Fruit fly (Drosophila melanogaster): ENCODE data around the gene OXA1L.
A peak's percentile ranks its signal among the peaks of the same experiment; 100 is the strongest.

The OXA1L gene

dm6 chr3L:10893156-10893784, 7.0 kb upstream of the OXA1L start (continued):
- TF ChIP-seq CG10147 (GFP tag; optimal IDR thresholded peaks at IDR 0.05) (peak; percentile 14), Eip74EF (GFP tag; optimal IDR thresholded peaks at IDR 0.05) (peak in 1 of 2 experiments; percentile 53), CG32767 (GFP tag; IDR thresholded peaks at IDR 0.05) (no peak), zfh2 (GFP tag; optimal IDR thresholded peaks at IDR 0.05) (no peak), pan (optimal IDR thresholded peaks at IDR 0.05) (no peak), pan (GFP tag; optimal IDR thresholded peaks at IDR 0.05 in 1 of 2, IDR thresholded peaks at IDR 0.05 in 1 of 2) (peak in 1 of 2 experiments; percentile 6), CG12391 (tag; optimal IDR thresholded peaks at IDR 0.05) (peak; percentile 69), CG6272 (GFP tag; IDR thresholded peaks at IDR 0.05) (no peak), CG18764 (GFP tag; optimal IDR thresholded peaks at IDR 0.05) (no peak), CG11093 (GFP tag; IDR thresholded peaks at IDR 0.05) (no peak), CG11085 (GFP tag; IDR thresholded peaks at IDR 0.05) (no peak), CG3847 (GFP tag; IDR thresholded peaks at IDR 0.05) (0 out of 2 replicates have a peak, but pooled peaks have one; percentile 18), ATbp (GFP tag; optimal IDR thresholded peaks at IDR 0.05) (peak; percentile 44), Adf1 (GFP tag; IDR thresholded peaks at IDR 0.05) (no peak), CG9797 (GFP tag; optimal IDR thresholded peaks at IDR 0.05) (no peak), BtbVII (GFP tag; optimal IDR thresholded peaks at IDR 0.05) (peak; percentile 2), CG8281 (tag; optimal IDR thresholded peaks at IDR 0.05) (no peak), CG15514 (GFP tag; optimal IDR thresholded peaks at IDR 0.05) (no peak), Sox100B (GFP tag; optimal IDR thresholded peaks at IDR 0.05) (peak; percentile 79), sna (GFP tag; IDR thresholded peaks at IDR 0.05; ENCODE audit: partially characterized antibody) (no peak), Med (GFP tag) (peak; percentile 51), nerfin-1 (tag; optimal IDR thresholded peaks at IDR 0.05) (no peak), CG33213 (GFP tag; optimal IDR thresholded peaks at IDR 0.05) (no peak), ato (GFP tag; IDR thresholded peaks at IDR 0.05; ENCODE audit: partially characterized antibody) (no peak), org-1 (GFP tag; optimal IDR thresholded peaks at IDR 0.05) (no peak), CG16779 (GFP tag; IDR thresholded peaks at IDR 0.05) (no peak), CG10321 (GFP tag; IDR thresholded peaks at IDR 0.05) (no peak), CG31441 (GFP tag; IDR thresholded peaks at IDR 0.05) (peak; percentile 72), fru (optimal IDR thresholded peaks at IDR 0.05) (no peak), CG17385 (GFP tag; optimal IDR thresholded peaks at IDR 0.05) (peak; percentile 45), disco-r (GFP tag; optimal IDR thresholded peaks at IDR 0.05) (no peak), vvl (GFP tag; IDR thresholded peaks at IDR 0.05) (peak; percentile 80), Abd-B (GFP tag; optimal IDR thresholded peaks at IDR 0.05) (no peak), CG8388 (GFP tag; optimal IDR thresholded peaks at IDR 0.05) (peak; percentile 45), repo (GFP tag; optimal IDR thresholded peaks at IDR 0.05) (no peak), pb (GFP tag; optimal IDR thresholded peaks at IDR 0.05) (no peak), NFAT (GFP tag; IDR thresholded peaks at IDR 0.05) (no peak), Rfx (GFP tag; IDR thresholded peaks at IDR 0.05) (peak; percentile 31; the same call in 1 of the 2 replicates), CG4282 (GFP tag; optimal IDR thresholded peaks at IDR 0.05) (no peak), lilli (GFP tag; optimal IDR thresholded peaks at IDR 0.05) (no peak), CG2120 (GFP tag; optimal IDR thresholded peaks at IDR 0.05) (peak; percentile 10), emc (GFP tag; optimal IDR thresholded peaks at IDR 0.05) (no peak), toy (GFP tag; IDR thresholded peaks at IDR 0.05) (no peak), shn (GFP tag; optimal IDR thresholded peaks at IDR 0.05) (no peak), MBD-R2 (GFP tag; IDR thresholded peaks at IDR 0.05) (no peak), D (optimal IDR thresholded peaks at IDR 0.05) (no peak), D (GFP tag; optimal IDR thresholded peaks at IDR 0.05) (peak; percentile 39), jing (GFP tag; optimal IDR thresholded peaks at IDR 0.05) (no peak), CG4424 (GFP tag; optimal IDR thresholded peaks at IDR 0.05) (peak; percentile 16), lov (optimal IDR thresholded peaks at IDR 0.05) (no peak), lov (GFP tag; IDR thresholded peaks at IDR 0.05) (no peak), Dref (GFP tag; IDR thresholded peaks at IDR 0.05) (no peak)
